Worm (Caenorhabditis elegans): ENCODE data around the gene pnp-1.

Gene pnp-1

ce11 chrIV:322497-322896 lies 24.4 kb upstream of the pnp-1 start, which contains the start of gene grl-26 (continued):
- peak; percentile 71 for TF ChIP-seq rcor-1 (GFP tag; IDR thresholded peaks at IDR 0.05)
- TF ChIP-seq C17E4.6 (GFP tag; IDR thresholded peaks at IDR 0.05): no peak
- TF ChIP-seq F10E7.11 (tag; optimal IDR thresholded peaks at IDR 0.05): no peak
- TF ChIP-seq mcd-1 (GFP tag; IDR thresholded peaks at IDR 0.05): peak; percentile 63
- peak; percentile 83 for TF ChIP-seq lsy-27 (tag; optimal IDR thresholded peaks at IDR 0.05; ENCODE audit: borderline replicate concordance, insufficient read depth)
- no peak for TF ChIP-seq efl-1 (GFP tag; optimal IDR thresholded peaks at IDR 0.05)
- no peak for TF ChIP-seq T26A5.8 (tag; optimal IDR thresholded peaks at IDR 0.05)
- TF ChIP-seq B0261.1 (tag; optimal IDR thresholded peaks at IDR 0.05): peak; percentile 90
- TF ChIP-seq F52B5.7 (tag; optimal IDR thresholded peaks at IDR 0.05): peak; percentile 33
- TF ChIP-seq Y67H2A.10 (GFP tag; conservative IDR thresholded peaks at IDR 0.05): no peak
- TF ChIP-seq mel-28 (tag; optimal IDR thresholded peaks at IDR 0.05; ENCODE audit: borderline replicate concordance): no peak
- peak; percentile 43 for TF ChIP-seq nhr-80 (tag; optimal IDR thresholded peaks at IDR 0.05)
- peak; percentile 57 for TF ChIP-seq mxl-1 (tag; optimal IDR thresholded peaks at IDR 0.05)
- TF ChIP-seq B0019.2 (GFP tag; conservative IDR thresholded peaks at IDR 0.05): no peak
- TF ChIP-seq lin-54 (GFP tag; optimal IDR thresholded peaks at IDR 0.05): peak; percentile 58
- TF ChIP-seq F33H1.4 (GFP tag; IDR thresholded peaks at IDR 0.05): no peak
- no peak for TF ChIP-seq fkh-3 (tag; optimal IDR thresholded peaks at IDR 0.05)
- TF ChIP-seq madf-3 (GFP tag; IDR thresholded peaks at IDR 0.05): no peak
- peak; percentile 85 for TF ChIP-seq nhr-90 (tag; optimal IDR thresholded peaks at IDR 0.05)
- no peak for TF ChIP-seq nfya-1 (tag; optimal IDR thresholded peaks at IDR 0.05; ENCODE audit: borderline replicate concordance, insufficient read depth)
- TF ChIP-seq unc-130 (GFP tag; optimal IDR thresholded peaks at IDR 0.05): no peak
- peak; percentile 52 for TF ChIP-seq snpc-1.3 (tag; optimal IDR thresholded peaks at IDR 0.05; ENCODE audit: insufficient read depth)
- TF ChIP-seq sea-2 (GFP tag; IDR thresholded peaks at IDR 0.05): no peak
- TF ChIP-seq T07F8.4 (tag; optimal IDR thresholded peaks at IDR 0.05): peak; percentile 64
- TF ChIP-seq F57C9.4 (tag; optimal IDR thresholded peaks at IDR 0.05): no peak
- no peak for TF ChIP-seq ets-4 (GFP tag; optimal IDR thresholded peaks at IDR 0.05)
- 0 out of 2 replicates have a peak, but pooled peaks have one; percentile 15 for TF ChIP-seq nhr-120 (GFP tag; IDR thresholded peaks at IDR 0.05)
- no peak; the same call in 1 of the 2 replicates for TF ChIP-seq cebp-1 (GFP tag; IDR thresholded peaks at IDR 0.05)
- TF ChIP-seq cebp-1 (tag; optimal IDR thresholded peaks at IDR 0.05): no peak
- TF ChIP-seq Y95B8A.8 (GFP tag; IDR thresholded peaks at IDR 0.05): no peak
- no peak for TF ChIP-seq akir-1 (GFP tag; optimal IDR thresholded peaks at IDR 0.05)

ce11 chrIV:320380-320779 lies 22.3 kb upstream of the pnp-1 start, which contains the start of gene dsc-4:
dsc-4 (minus strand) TSS chrIV:320544.
- TF ChIP-seq attf-6 (GFP tag; IDR thresholded peaks at IDR 0.05) (no peak), nhr-80 (tag; optimal IDR thresholded peaks at IDR 0.05) (peak; percentile 1)

- TF ChIP-seq xnd-1 (tag; optimal IDR thresholded peaks at IDR 0.05): no peak
- TF ChIP-seq gei-17 (GFP tag; optimal IDR thresholded peaks at IDR 0.05): no peak
- TF ChIP-seq let-607 (tag; optimal IDR thresholded peaks at IDR 0.05): no peak
- TF ChIP-seq tlf-1 (GFP tag; optimal IDR thresholded peaks at IDR 0.05): no peak
- TF ChIP-seq mxl-1 (tag; optimal IDR thresholded peaks at IDR 0.05): no peak
- TF ChIP-seq hrde-1 (tag; optimal IDR thresholded peaks at IDR 0.05; ENCODE audit: borderline replicate concordance): no peak
- no peak for TF ChIP-seq hlh-26 (GFP tag; conservative IDR thresholded peaks at IDR 0.05)
- TF ChIP-seq bed-1 (GFP tag; IDR thresholded peaks at IDR 0.05): no peak
- no peak for TF ChIP-seq F33H1.4 (GFP tag; IDR thresholded peaks at IDR 0.05)
- TF ChIP-seq sdz-38 (tag; optimal IDR thresholded peaks at IDR 0.05): no peak
- TF ChIP-seq pbrm-1 (GFP tag; IDR thresholded peaks at IDR 0.05): no peak
- TF ChIP-seq dpff-1 (tag; optimal IDR thresholded peaks at IDR 0.05): no peak
- TF ChIP-seq athp-1 (tag; optimal IDR thresholded peaks at IDR 0.05): no peak
- no peak for TF ChIP-seq F57C9.4 (tag; optimal IDR thresholded peaks at IDR 0.05)
- TF ChIP-seq F55B11.4 (tag; optimal IDR thresholded peaks at IDR 0.05; ENCODE audit: borderline replicate concordance, insufficient read depth): no peak
- no peak for TF ChIP-seq let-526 (GFP tag; IDR thresholded peaks at IDR 0.05)
- TF ChIP-seq attf-5 (GFP tag; optimal IDR thresholded peaks at IDR 0.05): no peak
- no peak for TF ChIP-seq ztf-22 (GFP tag; optimal IDR thresholded peaks at IDR 0.05)
These were observed 21.6 kb upstream of the pnp-1 start for ce11 chrIV:319654-320053.

Data from whole organism, young adult.